Worm (Caenorhabditis elegans) whole organism, L3 larva: ENCODE measurements around the gene twk-33.

Source experiments
- ceh-28 ChIP-seq: fragments of 150-350 bp; optimal IDR thresholded peaks from 2 replicates; lab custom pipeline; 2014; ENCODE audit warnings: missing biosample characterization, missing genetic modification reagents, missing genetic modification characterization
- ceh-9 ChIP-seq: sonication (generic microtip); optimal IDR thresholded peaks from 2 replicates; lab custom pipeline; 2018; ENCODE audit warnings: missing biosample characterization, missing genetic modification characterization
- elt-3 ChIP-seq, 3 experiments: fragments of 150-350 bp in 1 of 3; sonication (generic microtip) in 2 of 3; optimal IDR thresholded peaks; 2 replicates in 2 of 3; 4 replicates in 1 of 3; lab custom pipeline; 2014 to 2017; ENCODE audit warnings: missing biosample characterization in 3 of 3, missing genetic modification characterization in 3 of 3
- fkh-10 ChIP-seq: sonication (generic microtip); optimal IDR thresholded peaks from 2 replicates; lab custom pipeline; 2017; ENCODE audit warnings: missing biosample characterization, missing genetic modification reagents, missing genetic modification characterization
- fos-1 ChIP-seq: fragments of 150-350 bp; optimal IDR thresholded peaks from 2 replicates; lab custom pipeline; 2014; ENCODE audit warnings: missing biosample characterization, missing genetic modification characterization
- nhr-11 ChIP-seq: fragments of 150-350 bp; optimal IDR thresholded peaks from 2 replicates; lab custom pipeline; 2014; ENCODE audit warnings: missing biosample characterization, missing genetic modification characterization
- nhr-23 ChIP-seq: fragments of 150-350 bp; optimal IDR thresholded peaks from 2 replicates; lab custom pipeline; 2014; ENCODE audit warnings: missing biosample characterization, missing genetic modification reagents, missing genetic modification characterization
- nhr-77 ChIP-seq: fragments of 150-350 bp; optimal IDR thresholded peaks from 2 replicates; lab custom pipeline; 2014; ENCODE audit warnings: missing biosample characterization, missing genetic modification characterization
- tbx-2 ChIP-seq: sonication (generic microtip); optimal IDR thresholded peaks from 2 replicates; lab custom pipeline; 2016; ENCODE audit warnings: mild to moderate bottlenecking, missing genetic modification characterization, missing compliant biosample characterization
- unc-62 ChIP-seq: fragments of 150-350 bp; sonication (generic microtip); optimal IDR thresholded peaks from 4 replicates; lab custom pipeline; 2014; ENCODE audit warnings: missing biosample characterization, missing genetic modification reagents, missing genetic modification characterization
- ztf-11 ChIP-seq: fragments of 150-350 bp; optimal IDR thresholded peaks from 2 replicates; lab custom pipeline; 2014; ENCODE audit warnings: missing biosample characterization, missing genetic modification characterization

- TF ChIP-seq unc-62 (GFP tag; lab: Kevin White, UChicago) (no peak), nhr-11 (tag; lab: Kevin White, UChicago) (no peak), ztf-11 (tag; lab: Kevin White, UChicago) (no peak), fkh-10 (GFP tag; lab: Kevin White, UChicago) (no peak), ceh-9 (tag; lab: Kevin White, UChicago) (no peak), nhr-77 (tag; lab: Kevin White, UChicago) (no peak), nhr-23 (no peak), tbx-2 (tag; lab: Kevin White, UChicago) (no peak), fos-1 (tag; lab: Kevin White, UChicago) (no peak), elt-3 (tag; optimal IDR thresholded peaks at IDR 0.05; lab: Kevin White, UChicago) (no peak), ceh-28 (tag; lab: Kevin White, UChicago) (no peak)
These were observed 38.2 kb upstream of the twk-33 start for ce11 chrV:17752340-17752739.
